Fruit fly (Drosophila melanogaster) whole organism, embryonic: ENCODE measurements around the gene CG9497.

ENCODE experiments used
- CG15269 ChIP-seq: fragments of 200-800 bp; sonication (Bioruptor generic); optimal IDR thresholded peaks from 2 replicates; lab custom pipeline; 2018; ENCODE audit warnings: missing biosample characterization, mild to moderate bottlenecking, missing genetic modification characterization, moderate library complexity
- CG18599 ChIP-seq: fragments of 200-800 bp; sonication (Bioruptor generic); optimal IDR thresholded peaks from 3 replicates; lab custom pipeline; 2017; ENCODE audit warnings: missing biosample characterization, missing genetic modification characterization, mild to moderate bottlenecking, moderate library complexity, missing genetic modification reagents
- CG3163 ChIP-seq: fragments of 200-800 bp; sonication (Bioruptor generic); optimal IDR thresholded peaks from 3 replicates; lab custom pipeline; 2016; ENCODE audit warnings: missing biosample characterization, missing genetic modification characterization
- D19A ChIP-seq: fragments of 200-800 bp; optimal IDR thresholded peaks from 3 replicates; lab custom pipeline; 2019; ENCODE audit warnings: missing biosample characterization, mild to moderate bottlenecking, missing genetic modification characterization, moderate library complexity
- Hsf ChIP-seq: fragments of 200-800 bp; sonication (Bioruptor generic); optimal IDR thresholded peaks from 3 replicates; lab custom pipeline; 2016; ENCODE audit warnings: missing biosample characterization, missing genetic modification characterization
- Sox100B ChIP-seq: fragments of 200-800 bp; sonication (Bioruptor generic); optimal IDR thresholded peaks from 3 replicates; lab custom pipeline; 2018; ENCODE audit warnings: missing biosample characterization, mild to moderate bottlenecking, missing genetic modification characterization
- Usf ChIP-seq: fragments of 200-800 bp; sonication (Bioruptor generic); optimal IDR thresholded peaks from 2 replicates; lab custom pipeline; 2017; ENCODE audit warnings: missing genotype, missing biosample characterization, missing genetic modification characterization
- gsb-n ChIP-seq: fragments of 200-800 bp; sonication (Bioruptor generic); optimal IDR thresholded peaks from 3 replicates; lab custom pipeline; 2018; ENCODE audit warnings: missing biosample characterization, mild to moderate bottlenecking, missing genetic modification characterization
- z ChIP-seq: fragments of 200-800 bp; sonication (Bioruptor generic); IDR thresholded peaks from 3 replicates; pipeline ENCODE4 v1.3.6; 2022; ENCODE audit warnings: missing biosample characterization, missing genetic modification characterization

DNA sequence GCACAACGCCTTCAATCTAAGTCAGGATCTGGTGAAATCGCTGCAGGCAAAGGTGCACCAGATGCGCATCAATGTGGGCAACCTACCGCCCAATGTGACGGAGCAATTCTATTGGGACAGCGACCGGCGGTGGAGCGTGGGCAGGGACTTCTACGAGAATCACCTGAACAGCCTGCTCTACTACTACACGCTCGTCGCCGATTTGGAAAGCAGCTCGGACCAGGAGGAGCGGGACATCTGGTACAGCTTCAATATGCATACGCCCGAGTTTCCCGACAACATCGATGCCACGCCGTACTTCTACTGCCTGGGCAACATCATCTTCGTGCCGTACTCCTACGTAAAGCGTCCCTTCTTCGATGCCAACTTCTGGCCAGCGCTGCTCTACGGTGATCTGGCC is 21.1 kb upstream of the CG9497 start:
- TF ChIP-seq CG3163 (no peak), CG18599 (GFP tag; lab: Kevin White, UChicago) (no peak), CG15269 (tag; lab: Kevin White, UChicago) (no peak), gsb-n (tag; lab: Kevin White, UChicago) (no peak), z (no peak), Hsf (GFP tag; lab: Kevin White, UChicago) (no peak), Sox100B (no peak), D19A (tag; lab: Kevin White, UChicago) (no peak), Usf (GFP tag; lab: Kevin White, UChicago) (no peak)
